Fruit fly (Drosophila melanogaster) whole organism, adult: ENCODE results near the gene spn-B.

Source experiments
- CG11617 ChIP-seq: fragments of 200-800 bp; sonication (Bioruptor generic); optimal IDR thresholded peaks from 2 replicates; lab custom pipeline; 2017; ENCODE audit warnings: mild to moderate bottlenecking, missing biosample characterization, missing genetic modification reagents, missing genetic modification characterization
- CG12768 ChIP-seq: fragments of 200-800 bp; sonication (Bioruptor generic); optimal IDR thresholded peaks from 2 replicates; lab custom pipeline; 2017; ENCODE audit warnings: missing biosample characterization, missing genetic modification characterization, mild to moderate bottlenecking, moderate library complexity, missing genetic modification reagents
- CG14711 ChIP-seq: fragments of 200-800 bp; sonication (Bioruptor generic); optimal IDR thresholded peaks from 2 replicates; lab custom pipeline; 2018; ENCODE audit warnings: missing biosample characterization, mild to moderate bottlenecking, missing genetic modification characterization, moderate library complexity
- CG1620 ChIP-seq: fragments of 200-800 bp; sonication (Bioruptor generic); optimal IDR thresholded peaks from 2 replicates; lab custom pipeline; 2016; ENCODE audit warnings: missing biosample characterization, missing genetic modification characterization
- CG5204 ChIP-seq: fragments of 200-800 bp; sonication (Bioruptor generic); optimal IDR thresholded peaks from 2 replicates; lab custom pipeline; 2016; ENCODE audit warnings: missing biosample characterization, missing genetic modification characterization
- CG7101 ChIP-seq: fragments of 200-800 bp; sonication (Bioruptor generic); optimal IDR thresholded peaks from 2 replicates; lab custom pipeline; 2018; ENCODE audit warnings: missing biosample characterization, mild to moderate bottlenecking, missing genetic modification characterization, moderate library complexity
- Clk ChIP-seq: fragments of 200-800 bp; sonication (Bioruptor generic); optimal IDR thresholded peaks from 2 replicates; lab custom pipeline; 2017; ENCODE audit warnings: missing biosample characterization, missing genetic modification characterization
- Hr96 ChIP-seq: fragments of 200-800 bp; sonication (Bioruptor generic); optimal IDR thresholded peaks from 2 replicates; lab custom pipeline; 2016; ENCODE audit warnings: missing biosample characterization, missing genetic modification characterization
- Mnt ChIP-seq: fragments of 200-800 bp; sonication (Bioruptor generic); optimal IDR thresholded peaks from 2 replicates; lab custom pipeline; 2016; ENCODE audit warnings: missing biosample characterization, mild to moderate bottlenecking, missing genetic modification characterization
- cic ChIP-seq: fragments of 200-800 bp; sonication (Bioruptor generic); optimal IDR thresholded peaks from 2 replicates; lab custom pipeline; 2017; ENCODE audit warnings: missing biosample characterization, mild to moderate bottlenecking, missing genetic modification characterization, moderate library complexity
- cnc ChIP-seq, 2 experiments: fragments of >200 bp; optimal IDR thresholded peaks; 2 replicates each; lab custom pipeline; 2017
- kay ChIP-seq: fragments of 200-800 bp; sonication (Bioruptor generic); peaks from one replicate; lab custom pipeline; 2016; ENCODE audit warnings: missing biosample characterization, missing genetic modification characterization, borderline replicate concordance
- ovo ChIP-seq: fragments of 200-800 bp; sonication (Bioruptor generic); optimal IDR thresholded peaks from 2 replicates; lab custom pipeline; 2016; ENCODE audit warnings: missing biosample characterization, missing genetic modification characterization

DNA sequence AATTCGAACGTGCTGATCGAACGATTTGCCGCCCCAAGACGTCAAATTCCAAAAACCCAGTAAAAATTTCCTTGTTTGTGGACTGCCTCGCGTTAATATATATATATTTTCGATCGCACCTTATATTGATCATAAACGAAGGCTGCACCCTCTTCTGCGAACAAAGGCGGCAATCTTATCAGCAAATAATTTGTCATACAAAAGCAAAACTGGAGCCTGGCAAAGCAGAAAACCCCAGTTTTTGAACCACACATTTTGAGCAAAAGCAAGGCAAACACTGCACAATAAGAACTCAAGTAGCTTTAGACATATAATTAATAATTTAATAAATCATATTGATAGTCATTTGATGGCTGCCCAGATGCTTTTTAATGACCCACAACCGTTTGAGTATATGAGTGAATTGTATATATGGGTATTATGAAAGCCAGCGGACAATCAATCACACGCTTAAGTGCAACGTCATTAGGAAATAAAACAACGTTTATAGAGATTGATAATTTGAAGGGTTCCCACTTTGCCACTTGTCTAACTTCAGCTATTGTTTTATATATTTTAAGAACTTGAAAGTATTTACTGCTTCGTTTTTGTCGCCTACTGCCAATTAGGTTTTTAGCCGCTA, 33.3 kb upstream of the spn-B start:
- TF ChIP-seq CG7101 (tag; lab: Kevin White, UChicago) (no peak), CG1620 (GFP tag; lab: Kevin White, UChicago) (no peak), kay (peak; percentile 80), Clk (GFP tag; lab: Kevin White, UChicago) (no peak), Mnt (GFP tag; lab: Kevin White, UChicago) (no peak), CG12768 (GFP tag; lab: Kevin White, UChicago) (no peak), Hr96 (GFP tag; lab: Kevin White, UChicago) (no peak), CG11617 (GFP tag; lab: Kevin White, UChicago) (no peak), cnc (optimal IDR thresholded peaks at IDR 0.05; lab: Kevin White, UChicago) (peak in 1 of 2 experiments; percentile 48), ovo (GFP tag; lab: Kevin White, UChicago) (no peak), CG14711 (tag; lab: Kevin White, UChicago) (no peak), CG5204 (no peak), cic (peak; percentile 37)
